Worm (Caenorhabditis elegans) whole organism, midembryonic: ENCODE data around the gene cyp-35A3.
A peak's percentile ranks its signal among the peaks of the same experiment; 100 is the strongest.

Source experiments
- T22C8.4 ChIP-seq: fragments of 200-800 bp; sonication (Bioruptor generic); IDR thresholded peaks from 2 replicates; pipeline ENCODE4 v1.3.6; 2022; ENCODE audit warnings: missing genetic modification characterization, missing compliant biosample characterization
- cog-1 ChIP-seq: sonication (generic microtip); optimal IDR thresholded peaks from 2 replicates; lab custom pipeline; 2016; ENCODE audit warnings: missing genetic modification characterization, missing compliant biosample characterization
- flt-1 ChIP-seq: fragments of 200-800 bp; sonication (Bioruptor generic); IDR thresholded peaks from 2 replicates; pipeline ENCODE4 v1.3.6; 2022; ENCODE audit warnings: missing genetic modification characterization, missing compliant biosample characterization
- klf-2 ChIP-seq: fragments of 200-800 bp; sonication (Bioruptor generic); conservative IDR thresholded peaks from 2 replicates; pipeline ENCODE4 v1.3.6; 2022; ENCODE audit warnings: missing genetic modification reagents, missing genetic modification characterization, missing compliant biosample characterization
- med-1 ChIP-seq: sonication (generic microtip); optimal IDR thresholded peaks from 2 replicates; lab custom pipeline; 2017; ENCODE audit warnings: missing genetic modification characterization, mild to moderate bottlenecking, missing compliant biosample characterization, antibody characterized with exemption, missing genetic modification reagents; ENCODE audit not compliant: insufficient read depth
- ref-1 ChIP-seq: fragments of 200-800 bp; sonication (Bioruptor generic); conservative IDR thresholded peaks from 2 replicates; pipeline ENCODE4 v1.3.6; 2022; ENCODE audit warnings: missing genetic modification reagents, missing genetic modification characterization, missing compliant biosample characterization
- tab-1 ChIP-seq: fragments of 200-800 bp; sonication (Bioruptor generic); IDR thresholded peaks from 2 replicates; pipeline ENCODE4 v1.3.6; 2022; ENCODE audit warnings: missing genetic modification characterization, missing compliant biosample characterization
- ztf-23 ChIP-seq: fragments of 200-800 bp; sonication (Bioruptor generic); IDR thresholded peaks from 2 replicates; pipeline ENCODE4 v1.3.6; 2022; ENCODE audit warnings: missing genetic modification reagents, missing genetic modification characterization, missing compliant biosample characterization
- ztf-29 ChIP-seq: fragments of 200-800 bp; sonication (Bioruptor generic); IDR thresholded peaks from 2 replicates; pipeline ENCODE4 v1.3.6; 2022; ENCODE audit warnings: missing genetic modification reagents, missing genetic modification characterization, missing compliant biosample characterization

Gene cyp-35A3

DNA sequence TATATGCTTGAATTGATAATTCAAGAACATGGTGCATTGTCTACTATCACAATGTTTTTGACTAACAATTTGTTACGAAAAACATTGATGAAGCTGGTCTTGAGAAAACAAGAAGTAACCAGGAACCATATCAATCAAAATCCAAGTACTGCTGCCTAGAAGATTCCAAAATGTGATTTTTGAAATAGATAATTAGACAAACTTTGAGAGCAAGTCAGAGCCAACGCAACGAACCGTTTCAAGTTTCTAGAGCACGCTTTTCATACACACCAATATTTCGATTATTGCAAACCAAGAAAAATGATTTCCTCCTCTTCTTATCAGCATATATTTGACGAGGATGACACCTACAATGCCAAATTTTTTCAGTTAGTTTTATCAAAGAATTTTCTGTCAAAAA lies 5.6 kb upstream of the cyp-35A3 start, which contains the start of gene srw-89:
Gene srw-89, plus strand, starts transcription at position 301 of the 400 bp plus-strand sequence.
- no peak for TF ChIP-seq ztf-23 (GFP tag; lab: Robert Waterston, UW)
- no peak for TF ChIP-seq flt-1 (GFP tag; lab: Robert Waterston, UW)

DNA sequence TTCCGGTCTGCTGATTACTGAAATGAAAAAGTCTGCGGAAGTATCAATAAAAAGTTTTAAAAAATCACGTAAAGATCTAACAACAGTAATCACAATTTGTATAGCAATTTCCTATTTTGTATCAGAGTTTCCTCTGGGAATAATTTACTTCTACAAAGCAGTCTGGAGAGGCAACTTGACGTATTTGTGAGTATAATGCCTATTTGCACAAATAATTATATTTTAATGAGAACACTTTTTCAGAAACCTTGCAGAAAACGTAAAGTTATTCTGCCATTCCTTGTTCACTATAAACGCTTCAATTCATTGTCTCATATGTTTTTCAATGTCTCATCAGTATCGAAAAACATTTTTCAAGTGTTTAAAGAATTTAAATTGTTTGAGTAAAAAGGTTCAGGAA lies 3.8 kb upstream of the cyp-35A3 start:
- TF ChIP-seq cog-1 (tag; lab: Kevin White, UChicago), result no peak
- no peak for TF ChIP-seq ztf-23 (GFP tag; lab: Robert Waterston, UW)
- TF ChIP-seq klf-2 (GFP tag; lab: Robert Waterston, UW), result no peak
- TF ChIP-seq T22C8.4 (GFP tag; lab: Robert Waterston, UW), result no peak
- TF ChIP-seq ztf-29 (GFP tag; lab: Robert Waterston, UW), result no peak
- no peak for TF ChIP-seq ref-1 (GFP tag; lab: Robert Waterston, UW)

DNA sequence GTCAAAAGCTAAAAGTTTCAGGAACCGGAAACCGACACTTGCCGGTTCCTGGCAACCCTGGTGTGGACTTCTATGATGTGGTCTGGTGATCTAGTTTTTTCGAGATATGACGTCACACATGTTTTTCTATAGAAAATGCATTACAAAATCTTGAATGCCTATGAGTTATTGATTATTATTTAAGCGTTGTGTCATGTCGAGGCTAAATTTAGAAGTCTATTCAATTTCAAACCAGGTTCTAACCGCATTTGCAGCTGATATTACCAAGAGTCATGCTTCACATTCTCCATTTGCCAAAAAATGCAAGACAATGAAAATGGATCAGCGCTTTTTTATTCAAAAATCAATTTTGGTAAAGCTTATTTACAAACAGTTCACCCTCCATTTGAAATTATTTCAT lies 3.2 kb upstream of the cyp-35A3 start, which contains the start of gene K09D9.3:
Gene K09D9.3, plus strand, starts transcription at position 301 of the 400 bp plus-strand sequence.
- TF ChIP-seq ref-1 (GFP tag; lab: Robert Waterston, UW), result no peak
- no peak for TF ChIP-seq ztf-23 (GFP tag; lab: Robert Waterston, UW)
- TF ChIP-seq tab-1, result no peak
- no peak for TF ChIP-seq ztf-29 (GFP tag; lab: Robert Waterston, UW)
- TF ChIP-seq flt-1 (GFP tag; lab: Robert Waterston, UW), result no peak
- TF ChIP-seq klf-2 (GFP tag; lab: Robert Waterston, UW), result no peak
- no peak for TF ChIP-seq med-1 (GFP tag; lab: Kevin White, UChicago)
- TF ChIP-seq cog-1 (tag; lab: Kevin White, UChicago), result no peak
- TF ChIP-seq T22C8.4 (GFP tag; lab: Robert Waterston, UW), result no peak

DNA sequence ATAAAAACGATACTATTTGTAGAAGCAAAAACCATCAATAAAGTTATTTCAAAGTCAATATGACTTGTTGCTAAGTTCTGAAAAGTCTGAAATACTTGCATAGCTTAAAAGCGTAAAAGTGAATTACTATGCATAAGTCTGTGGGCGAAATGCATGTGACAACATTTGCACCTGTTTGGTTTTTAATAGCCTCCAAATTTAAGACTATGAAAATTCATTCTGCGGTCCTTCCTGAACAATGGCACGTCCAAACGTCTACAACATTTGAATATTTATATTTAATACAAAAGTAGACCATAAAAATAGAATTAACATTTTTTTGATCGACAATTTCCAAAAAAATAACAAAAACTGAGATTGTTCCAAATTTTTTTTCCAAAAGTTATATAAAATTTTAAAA lies 633 bp upstream of the cyp-35A3 start, which contains the start of gene K09D9.14:
Gene K09D9.14, minus strand, starts transcription at position 101 of the 400 bp plus-strand sequence.
- TF ChIP-seq ref-1 (GFP tag; lab: Robert Waterston, UW) (no peak), klf-2 (GFP tag; lab: Robert Waterston, UW) (no peak), ztf-23 (GFP tag; lab: Robert Waterston, UW) (no peak), ztf-29 (GFP tag; lab: Robert Waterston, UW) (no peak), med-1 (GFP tag; lab: Kevin White, UChicago) (no peak), flt-1 (GFP tag; lab: Robert Waterston, UW) (no peak), cog-1 (tag; lab: Kevin White, UChicago) (no peak)

DNA sequence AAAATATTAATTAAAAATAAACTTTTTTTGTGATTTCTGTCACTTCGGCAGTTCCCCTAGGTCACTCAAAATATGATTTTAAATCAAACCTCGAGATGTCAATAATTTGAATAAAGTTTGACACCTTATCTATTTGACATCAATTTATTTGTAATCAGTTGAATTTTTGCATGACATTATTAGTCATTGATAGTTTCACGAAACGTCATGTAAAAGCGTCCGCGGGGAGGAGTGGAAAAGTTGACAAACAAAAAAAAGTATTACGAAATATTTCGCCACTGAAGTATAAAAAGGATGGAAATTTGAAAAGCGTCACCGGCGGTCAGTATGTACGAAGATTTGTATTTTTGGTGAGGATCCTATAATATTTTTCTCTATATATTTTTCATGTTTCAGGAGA lies 2.4 kb downstream of the cyp-35A3 start, which contains the start of gene K09D9.1:
Gene K09D9.1, plus strand, starts transcription at position 271 of the 400 bp plus-strand sequence.
- TF ChIP-seq tab-1 (no peak), flt-1 (GFP tag; lab: Robert Waterston, UW) (no peak), ztf-29 (GFP tag; lab: Robert Waterston, UW) (no peak), ref-1 (GFP tag; lab: Robert Waterston, UW) (no peak), ztf-23 (GFP tag; lab: Robert Waterston, UW) (no peak), cog-1 (tag; lab: Kevin White, UChicago) (no peak), med-1 (GFP tag; lab: Kevin White, UChicago) (no peak), T22C8.4 (GFP tag; lab: Robert Waterston, UW) (no peak), klf-2 (GFP tag; lab: Robert Waterston, UW) (no peak)

DNA sequence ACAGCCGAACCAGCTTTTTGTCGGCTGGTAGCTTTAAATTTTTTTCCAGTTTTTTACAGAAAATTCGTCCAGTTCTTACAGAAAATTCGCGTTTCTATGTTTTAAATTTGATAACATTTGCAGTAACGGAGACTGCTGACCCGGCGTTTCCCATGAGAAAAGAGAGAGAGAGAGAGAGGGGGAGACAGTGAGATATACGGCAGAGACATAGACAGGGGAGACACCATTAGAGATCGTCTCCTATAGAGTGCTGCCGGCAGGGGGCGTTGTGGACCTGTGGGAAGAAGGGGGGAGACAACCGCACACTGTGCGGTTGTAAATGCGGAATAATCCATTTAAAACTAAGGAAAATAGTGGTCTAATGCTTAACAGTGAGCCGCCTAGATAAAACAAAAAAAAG lies 7.2 kb downstream of the cyp-35A3 start:
- TF ChIP-seq med-1 (GFP tag; lab: Kevin White, UChicago) (peak; percentile 16), klf-2 (GFP tag; lab: Robert Waterston, UW) (0 out of 2 replicates have a peak, but pooled peaks have one; percentile 48), ref-1 (GFP tag; lab: Robert Waterston, UW) (0 out of 2 replicates have a peak, but pooled peaks have one; percentile 4), ztf-29 (GFP tag; lab: Robert Waterston, UW) (no peak)

DNA sequence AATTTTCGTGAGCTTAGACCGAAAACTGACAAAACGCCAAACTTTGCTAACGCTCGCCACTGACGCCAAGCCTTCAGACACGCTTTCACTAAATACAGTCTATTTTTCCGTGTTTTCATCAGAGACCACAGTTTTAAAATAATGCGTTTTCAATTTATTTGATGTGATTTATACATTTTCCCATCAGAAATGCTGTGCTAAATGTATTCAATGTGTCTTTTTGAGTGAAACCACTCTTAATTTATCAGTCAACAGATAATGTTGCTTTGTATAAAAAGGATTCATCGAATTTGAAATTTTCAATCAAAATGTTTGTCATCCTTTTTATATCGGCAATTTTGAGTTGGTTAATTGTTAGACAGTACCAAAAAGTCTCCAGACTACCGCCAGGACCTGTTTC lies 8.9 kb downstream of the cyp-35A3 start, which contains the start of gene cyp-35A4:
Gene cyp-35A4, plus strand, starts transcription at position 301 of the 400 bp plus-strand sequence.
- TF ChIP-seq tab-1 (no peak), med-1 (GFP tag; lab: Kevin White, UChicago) (no peak), flt-1 (GFP tag; lab: Robert Waterston, UW) (no peak), ztf-29 (GFP tag; lab: Robert Waterston, UW) (no peak), cog-1 (tag; lab: Kevin White, UChicago) (no peak), T22C8.4 (GFP tag; lab: Robert Waterston, UW) (no peak), ref-1 (GFP tag; lab: Robert Waterston, UW) (no peak), klf-2 (GFP tag; lab: Robert Waterston, UW) (no peak), ztf-23 (GFP tag; lab: Robert Waterston, UW) (no peak)

DNA sequence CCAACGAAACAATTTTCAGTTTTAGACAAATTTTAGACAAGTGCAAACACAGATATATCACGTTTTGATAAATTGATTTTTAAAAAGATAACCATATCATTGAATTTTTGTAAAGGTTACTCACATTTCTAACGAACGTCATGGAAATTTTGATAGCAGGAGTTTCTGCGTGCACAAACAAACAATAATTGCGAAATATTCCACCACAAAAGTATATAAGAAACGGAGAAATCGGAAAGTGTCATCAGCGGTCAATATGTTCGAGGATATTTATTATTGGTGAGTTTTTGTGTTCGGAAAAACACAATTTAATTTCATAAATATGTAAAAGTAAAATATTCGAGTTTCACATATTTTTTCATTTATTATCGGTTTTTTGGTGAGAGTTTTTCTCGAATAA lies 11.9 kb downstream of the cyp-35A3 start, which contains the start of gene C49G7.7:
Gene C49G7.7, plus strand, starts transcription at position 174 of the 400 bp plus-strand sequence.
- TF ChIP-seq T22C8.4 (GFP tag; lab: Robert Waterston, UW) (no peak), cog-1 (tag; lab: Kevin White, UChicago) (no peak), klf-2 (GFP tag; lab: Robert Waterston, UW) (no peak), ztf-29 (GFP tag; lab: Robert Waterston, UW) (no peak), ztf-23 (GFP tag; lab: Robert Waterston, UW) (no peak), flt-1 (GFP tag; lab: Robert Waterston, UW) (no peak), tab-1 (no peak), ref-1 (GFP tag; lab: Robert Waterston, UW) (no peak), med-1 (GFP tag; lab: Kevin White, UChicago) (no peak)

DNA sequence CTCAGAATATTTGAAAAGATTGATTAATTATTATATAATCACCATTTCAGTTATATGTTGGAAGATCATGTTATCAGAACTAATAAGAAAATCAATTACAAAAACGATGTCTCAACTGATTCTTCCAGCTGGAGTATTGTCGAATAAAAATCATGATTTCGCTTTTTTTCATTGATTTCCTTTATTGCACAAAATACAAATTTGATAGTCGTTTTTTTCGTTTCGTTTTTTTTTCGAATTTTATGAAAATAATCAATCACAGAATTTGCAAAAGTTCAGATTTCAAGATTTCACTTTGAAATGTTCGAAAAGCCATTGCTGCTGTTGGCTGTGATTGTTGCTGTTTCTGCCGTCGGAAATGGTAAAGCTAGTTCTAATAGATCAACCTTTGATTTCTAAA lies 13.4 kb downstream of the cyp-35A3 start, which contains the start of gene C49G7.13:
Gene C49G7.13, plus strand, starts transcription at position 301 of the 400 bp plus-strand sequence.
- TF ChIP-seq tab-1 (no peak), med-1 (GFP tag; lab: Kevin White, UChicago) (no peak), T22C8.4 (GFP tag; lab: Robert Waterston, UW) (no peak), klf-2 (GFP tag; lab: Robert Waterston, UW) (no peak), ztf-29 (GFP tag; lab: Robert Waterston, UW) (no peak), flt-1 (GFP tag; lab: Robert Waterston, UW) (no peak)
